Fruit fly (Drosophila melanogaster) whole organism, pupa: Measurements from ENCODE around the gene for.

Source experiments
- CG10348 ChIP-seq: fragments of 200-800 bp; sonication (Bioruptor generic); IDR thresholded peaks from 2 replicates; pipeline ENCODE4 v1.3.6; 2022; ENCODE audit warnings: missing biosample characterization, missing genetic modification characterization
- CG12605 ChIP-seq: fragments of 200-800 bp; sonication (Bioruptor generic); IDR thresholded peaks from 2 replicates; pipeline ENCODE4 v1.3.6; 2022; ENCODE audit warnings: missing biosample characterization, missing genetic modification characterization
- CG13204 ChIP-seq: fragments of 200-800 bp; sonication (Bioruptor generic); optimal IDR thresholded peaks from 2 replicates; lab custom pipeline; 2018; ENCODE audit warnings: missing biosample characterization, mild to moderate bottlenecking, missing genetic modification characterization, moderate library complexity
- CG14655 ChIP-seq: fragments of 200-800 bp; sonication (Bioruptor generic); optimal IDR thresholded peaks from 3 replicates; lab custom pipeline; 2017; ENCODE audit warnings: mild to moderate bottlenecking, missing biosample characterization, missing genetic modification reagents, missing genetic modification characterization
- CG15710 ChIP-seq: fragments of 200-800 bp; sonication (Bioruptor generic); optimal IDR thresholded peaks from 2 replicates; lab custom pipeline; 2018; ENCODE audit warnings: missing biosample characterization, mild to moderate bottlenecking, missing genetic modification characterization, moderate library complexity
- CG17806 ChIP-seq: fragments of 200-800 bp; sonication (Bioruptor generic); optimal IDR thresholded peaks from 2 replicates; lab custom pipeline; 2018; ENCODE audit warnings: missing biosample characterization, mild to moderate bottlenecking, missing genetic modification characterization, moderate library complexity
- CG32121 ChIP-seq: fragments of 200-800 bp; sonication (Bioruptor generic); IDR thresholded peaks from 2 replicates; pipeline ENCODE4 v1.3.6; 2022; ENCODE audit warnings: missing biosample characterization, missing genetic modification characterization
- CG34367 ChIP-seq: fragments of 200-800 bp; sonication (Bioruptor generic); optimal IDR thresholded peaks from 2 replicates; lab custom pipeline; 2018; ENCODE audit warnings: missing biosample characterization, mild to moderate bottlenecking, missing genetic modification characterization
- CG4496 ChIP-seq: fragments of 200-800 bp; sonication (Bioruptor generic); IDR thresholded peaks from 3 replicates; pipeline ENCODE4 v1.3.6; 2022; ENCODE audit warnings: missing biosample characterization, missing genetic modification characterization
- CG8159 ChIP-seq: fragments of 200-800 bp; sonication (Bioruptor generic); optimal IDR thresholded peaks from 3 replicates; lab custom pipeline; 2018; ENCODE audit warnings: missing biosample characterization, mild to moderate bottlenecking, missing genetic modification characterization, moderate library complexity
- CG8301 ChIP-seq: fragments of 200-800 bp; sonication (Bioruptor generic); optimal IDR thresholded peaks from 2 replicates; lab custom pipeline; 2018; ENCODE audit warnings: missing biosample characterization, mild to moderate bottlenecking, missing genetic modification characterization
- CG9948 ChIP-seq: fragments of 200-800 bp; sonication (Bioruptor generic); optimal IDR thresholded peaks from 2 replicates; lab custom pipeline; 2018; ENCODE audit warnings: missing biosample characterization, mild to moderate bottlenecking, missing genetic modification characterization, moderate library complexity
- D1 ChIP-seq: fragments of 200-800 bp; sonication (Bioruptor generic); optimal IDR thresholded peaks from 2 replicates; lab custom pipeline; 2018; ENCODE audit warnings: missing biosample characterization, mild to moderate bottlenecking, missing genetic modification characterization, moderate library complexity
- EcR ChIP-seq: fragments of 200-800 bp; sonication (Bioruptor generic); optimal IDR thresholded peaks from 3 replicates; lab custom pipeline; 2019; ENCODE audit warnings: missing biosample characterization, missing genetic modification characterization, mild to moderate bottlenecking, moderate library complexity, missing genetic modification reagents
- Ets98B ChIP-seq: fragments of 200-800 bp; sonication (Bioruptor generic); IDR thresholded peaks from 2 replicates; pipeline ENCODE4 v1.3.6; 2022; ENCODE audit warnings: missing biosample characterization, missing genetic modification characterization
- Pif1A ChIP-seq: fragments of 200-800 bp; sonication (Bioruptor generic); optimal IDR thresholded peaks from 3 replicates; lab custom pipeline; 2016; ENCODE audit warnings: missing biosample characterization, missing genetic modification characterization
- Pif1B ChIP-seq: fragments of 200-800 bp; sonication (Bioruptor generic); optimal IDR thresholded peaks from 3 replicates; lab custom pipeline; 2016; ENCODE audit warnings: missing biosample characterization, missing genetic modification characterization
- Snoo ChIP-seq: fragments of 200-800 bp; sonication (Bioruptor generic); optimal IDR thresholded peaks from 3 replicates; lab custom pipeline; 2017; ENCODE audit warnings: missing biosample characterization, mild to moderate bottlenecking, missing genetic modification characterization, inconsistent platforms
- fd96Ca ChIP-seq: fragments of 200-800 bp; sonication (Bioruptor generic); IDR thresholded peaks from 3 replicates; pipeline ENCODE4 v1.3.6; 2022; ENCODE audit warnings: missing biosample characterization, missing genetic modification characterization
- gl ChIP-seq: fragments of 200-800 bp; sonication (Bioruptor generic); optimal IDR thresholded peaks from 2 replicates; lab custom pipeline; 2018; ENCODE audit warnings: missing biosample characterization, mild to moderate bottlenecking, missing genetic modification characterization
- rn ChIP-seq: fragments of 200-800 bp; sonication (Bioruptor generic); IDR thresholded peaks from 2 replicates; pipeline ENCODE4 v1.3.6; 2022; ENCODE audit warnings: missing biosample characterization, missing genetic modification characterization

Gene for

DNA sequence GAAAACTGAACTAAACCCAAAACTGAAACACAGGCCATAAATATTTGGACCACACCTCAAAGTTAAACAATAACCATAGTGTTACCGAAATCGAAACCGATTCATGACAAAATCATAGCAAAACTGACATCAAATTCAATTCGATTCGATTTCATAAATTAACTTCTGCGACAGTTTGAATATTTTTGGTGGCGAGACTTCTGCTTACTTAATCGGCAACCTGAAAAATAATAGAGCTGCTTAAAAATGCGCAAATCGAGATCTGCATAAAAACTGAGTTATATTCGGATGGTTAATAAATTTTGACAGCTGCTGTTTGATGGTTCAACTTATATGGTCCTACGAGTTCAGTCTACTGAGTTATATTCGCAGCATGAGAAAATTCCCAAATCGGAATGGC lies 53.2 kb downstream of the for start:
- TF ChIP-seq D1 (tag; lab: Kevin White, UChicago) = no peak
- no peak for TF ChIP-seq rn (GFP tag; lab: Robert Waterston, UW)
- TF ChIP-seq CG10348 = no peak
- no peak for TF ChIP-seq CG8159 (tag; lab: Kevin White, UChicago)
- no peak for TF ChIP-seq CG32121 (GFP tag; lab: Robert Waterston, UW)
- no peak for TF ChIP-seq CG15710 (tag; lab: Kevin White, UChicago)
- TF ChIP-seq fd96Ca (GFP tag; lab: Robert Waterston, UW) = no peak
- TF ChIP-seq Snoo (tag; lab: Kevin White, UChicago) = no peak

- TF ChIP-seq Pif1A (GFP tag; lab: Kevin White, UChicago) = no peak
- TF ChIP-seq D1 (tag; lab: Kevin White, UChicago) = no peak
- no peak for TF ChIP-seq CG9948
- no peak for TF ChIP-seq CG14655 (GFP tag; lab: Kevin White, UChicago)
- no peak for TF ChIP-seq CG10348
- TF ChIP-seq CG32121 (GFP tag; lab: Robert Waterston, UW) = no peak
- no peak for TF ChIP-seq CG8301 (tag; lab: Kevin White, UChicago)
- no peak for TF ChIP-seq Ets98B
- no peak for TF ChIP-seq CG17806 (tag; lab: Kevin White, UChicago)
- no peak for TF ChIP-seq fd96Ca (GFP tag; lab: Robert Waterston, UW)
- TF ChIP-seq CG12605 (GFP tag; lab: Robert Waterston, UW) = no peak
- no peak for TF ChIP-seq CG8159 (tag; lab: Kevin White, UChicago)
- TF ChIP-seq CG15710 (tag; lab: Kevin White, UChicago) = no peak
Observed at dm6 chr2L:3602589-3602988, 54.2 kb downstream of the for start.

dm6 chr2L:3600847-3601246 lies 55.9 kb downstream of the for start:
- TF ChIP-seq CG8159 (tag; lab: Kevin White, UChicago) (peak; percentile 12), CG4496 (GFP tag; lab: Robert Waterston, UW) (no peak), CG8301 (tag; lab: Kevin White, UChicago) (no peak), CG15710 (tag; lab: Kevin White, UChicago) (peak; percentile 25), Snoo (tag; lab: Kevin White, UChicago) (no peak), fd96Ca (GFP tag; lab: Robert Waterston, UW) (0 out of 3 replicates have a peak, but pooled peaks have one; percentile 10), CG10348 (no peak), D1 (tag; lab: Kevin White, UChicago) (no peak), CG17806 (tag; lab: Kevin White, UChicago) (peak; percentile 24), Pif1A (GFP tag; lab: Kevin White, UChicago) (no peak)

DNA sequence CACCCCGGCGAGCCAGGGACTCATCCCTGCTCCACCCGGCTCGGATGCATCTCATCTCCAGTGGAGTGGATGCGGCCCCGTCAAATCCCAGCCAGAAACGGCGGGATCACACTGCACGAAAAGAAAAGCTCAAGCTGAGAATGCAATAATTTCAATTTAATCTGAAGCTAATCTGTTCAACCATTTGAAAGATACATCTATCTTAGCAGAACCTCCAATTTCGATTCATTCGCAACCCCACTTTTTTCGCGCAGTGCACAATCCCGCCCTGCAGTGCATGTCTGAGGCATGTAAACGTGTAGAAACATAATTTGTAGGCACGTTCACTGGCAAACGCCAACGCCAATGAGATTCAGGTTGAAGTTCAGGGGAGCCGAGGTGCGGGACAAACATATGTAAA lies 58.3 kb downstream of the for start:
- TF ChIP-seq CG15710 (tag; lab: Kevin White, UChicago) = peak; percentile 44
- TF ChIP-seq fd96Ca (GFP tag; lab: Robert Waterston, UW) = peak; percentile 71
- peak; percentile 41 for TF ChIP-seq Pif1A (GFP tag; lab: Kevin White, UChicago)
- TF ChIP-seq CG4496 (GFP tag; lab: Robert Waterston, UW) = peak; percentile 66
- TF ChIP-seq Ets98B = peak; percentile 33
- no peak for TF ChIP-seq CG10348
- no peak for TF ChIP-seq EcR (GFP tag; lab: Kevin White, UChicago)
- TF ChIP-seq CG32121 (GFP tag; lab: Robert Waterston, UW) = no peak
- peak; percentile 63 for TF ChIP-seq CG14655 (GFP tag; lab: Kevin White, UChicago)
- peak; percentile 57 for TF ChIP-seq CG9948
- TF ChIP-seq Snoo (tag; lab: Kevin White, UChicago) = no peak
- TF ChIP-seq Pif1B (GFP tag; lab: Kevin White, UChicago) = no peak
- no peak for TF ChIP-seq CG12605 (GFP tag; lab: Robert Waterston, UW)
- TF ChIP-seq gl (tag; lab: Kevin White, UChicago) = no peak
- TF ChIP-seq rn (GFP tag; lab: Robert Waterston, UW) = no peak
- no peak for TF ChIP-seq CG13204 (GFP tag; lab: Kevin White, UChicago)
- peak; percentile 45 for TF ChIP-seq CG34367 (tag; lab: Kevin White, UChicago)
- peak; percentile 28 for TF ChIP-seq CG8301 (tag; lab: Kevin White, UChicago)
- TF ChIP-seq D1 (tag; lab: Kevin White, UChicago) = no peak
- TF ChIP-seq CG8159 (tag; lab: Kevin White, UChicago) = peak; percentile 47
- TF ChIP-seq CG17806 (tag; lab: Kevin White, UChicago) = peak; percentile 52

dm6 chr2L:3597126-3597525 lies 59.6 kb downstream of the for start:
- TF ChIP-seq CG12605 (GFP tag; lab: Robert Waterston, UW) (0 out of 2 replicates have a peak, but pooled peaks have one; percentile 17), CG8159 (tag; lab: Kevin White, UChicago) (no peak), CG4496 (GFP tag; lab: Robert Waterston, UW) (peak; percentile 66; the same call in 2 of the 3 replicates), fd96Ca (GFP tag; lab: Robert Waterston, UW) (peak; percentile 60; the same call in 2 of the 3 replicates), CG17806 (tag; lab: Kevin White, UChicago) (peak; percentile 25)

DNA sequence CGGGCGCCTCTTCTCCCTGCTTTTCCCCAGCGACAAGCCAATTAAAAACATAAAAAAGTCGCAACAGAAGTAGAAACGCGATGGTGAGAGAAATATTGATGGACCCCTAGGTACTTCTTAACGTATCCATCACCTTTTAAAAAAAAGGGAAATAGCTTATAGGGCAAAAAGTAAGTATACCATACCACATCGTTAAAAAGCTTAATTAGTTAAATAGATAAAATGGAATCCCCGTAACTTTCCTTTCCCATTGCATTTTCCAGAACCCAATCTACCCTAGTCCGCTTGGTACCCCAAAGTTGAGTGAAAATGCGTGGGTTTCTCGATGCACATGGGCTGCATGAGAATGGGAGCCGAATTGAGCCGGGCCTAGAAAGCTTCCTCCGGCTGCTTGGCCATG lies 62.1 kb downstream of the for start:
- TF ChIP-seq Pif1A (GFP tag; lab: Kevin White, UChicago) = peak; percentile 18
- peak; percentile 9 for TF ChIP-seq CG34367 (tag; lab: Kevin White, UChicago)
- no peak for TF ChIP-seq Pif1B (GFP tag; lab: Kevin White, UChicago)
- no peak for TF ChIP-seq D1 (tag; lab: Kevin White, UChicago)
- no peak for TF ChIP-seq CG13204 (GFP tag; lab: Kevin White, UChicago)
- no peak for TF ChIP-seq rn (GFP tag; lab: Robert Waterston, UW)
- no peak for TF ChIP-seq CG10348
- TF ChIP-seq CG9948 = peak; percentile 55
- no peak for TF ChIP-seq fd96Ca (GFP tag; lab: Robert Waterston, UW)
- no peak for TF ChIP-seq EcR (GFP tag; lab: Kevin White, UChicago)
- no peak for TF ChIP-seq Ets98B
- TF ChIP-seq CG12605 (GFP tag; lab: Robert Waterston, UW) = no peak
- TF ChIP-seq gl (tag; lab: Kevin White, UChicago) = no peak
- TF ChIP-seq CG4496 (GFP tag; lab: Robert Waterston, UW) = peak; percentile 31; the same call in 1 of the 3 replicates
- TF ChIP-seq CG17806 (tag; lab: Kevin White, UChicago) = peak; percentile 35
- peak; percentile 43 for TF ChIP-seq CG14655 (GFP tag; lab: Kevin White, UChicago)
- no peak for TF ChIP-seq Snoo (tag; lab: Kevin White, UChicago)
- TF ChIP-seq CG15710 (tag; lab: Kevin White, UChicago) = peak; percentile 51
- TF ChIP-seq CG8301 (tag; lab: Kevin White, UChicago) = peak; percentile 39
- TF ChIP-seq CG32121 (GFP tag; lab: Robert Waterston, UW) = no peak
- TF ChIP-seq CG8159 (tag; lab: Kevin White, UChicago) = peak; percentile 34
